Worm (Caenorhabditis elegans) whole organism, L1 larva: Measurements from ENCODE around the gene cTel54X.2.

Source experiments
- C04F5.9 ChIP-seq: sonication (generic microtip); optimal IDR thresholded peaks from 2 replicates; lab custom pipeline; 2016; ENCODE audit warnings: missing genetic modification characterization, missing compliant biosample characterization
- F16B12.6 ChIP-seq: fragments of 150-350 bp; optimal IDR thresholded peaks from 2 replicates; lab custom pipeline; 2014; ENCODE audit warnings: missing biosample characterization, missing genetic modification characterization
- fkh-4 ChIP-seq: sonication (generic microtip); optimal IDR thresholded peaks from 2 replicates; lab custom pipeline; 2016; ENCODE audit warnings: missing compliant biosample characterization, missing genetic modification characterization, borderline replicate concordance
- lin-39 ChIP-seq: fragments of 150-350 bp; optimal IDR thresholded peaks from 2 replicates; lab custom pipeline; 2014; ENCODE audit warnings: missing biosample characterization, missing genetic modification reagents, missing genetic modification characterization
- nhr-237 ChIP-seq: fragments of 150-350 bp; optimal IDR thresholded peaks from 2 replicates; lab custom pipeline; 2014; ENCODE audit warnings: missing biosample characterization, missing genetic modification characterization
- nhr-77 ChIP-seq: fragments of 150-350 bp; optimal IDR thresholded peaks from 2 replicates; lab custom pipeline; 2014; ENCODE audit warnings: missing biosample characterization, missing genetic modification characterization

ce11 chrIII:23862-24261 is 20.8 kb downstream of the cTel54X.2 start, which contains the start of gene H10E21.5:
- TF ChIP-seq fkh-4 (tag; lab: Kevin White, UChicago) = no peak
- TF ChIP-seq C04F5.9 (tag; lab: Kevin White, UChicago) = no peak
- no peak for TF ChIP-seq nhr-237
- TF ChIP-seq nhr-77 = no peak
- no peak for TF ChIP-seq lin-39 (tag; lab: Kevin White, UChicago)
- TF ChIP-seq F16B12.6 (tag; lab: Kevin White, UChicago) = no peak
